Fruit fly (Drosophila melanogaster): ENCODE data around the gene Mau2.

Mau2 gene

DNA sequence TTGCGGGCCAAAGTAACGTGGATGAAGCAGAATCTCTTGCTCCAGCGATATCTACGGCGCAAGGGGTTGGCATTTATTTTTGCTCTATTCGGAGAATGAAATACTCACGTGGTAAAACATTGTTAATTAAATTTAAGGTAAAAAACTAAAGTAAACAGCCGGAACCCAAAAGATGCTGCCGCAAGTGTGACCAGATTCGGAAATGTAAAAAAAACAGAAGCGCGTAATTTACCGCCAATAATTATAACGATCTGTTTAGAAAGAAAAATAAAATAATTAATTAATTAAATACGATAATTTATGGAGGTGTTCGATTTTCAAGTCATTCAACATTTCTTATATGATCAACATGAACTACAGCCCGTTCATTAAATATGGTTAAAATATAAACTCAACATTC is 14.0 kb downstream of the Mau2 start, which contains the start of gene Polr2G:
Polr2G (minus strand) TSS at position 208 of the 400 bp plus-strand sequence.
- TF ChIP-seq psq (optimal IDR thresholded peaks at IDR 0.05) (no peak), Sin3A (optimal IDR thresholded peaks at IDR 0.05) (no peak), ttk (optimal IDR thresholded peaks at IDR 0.05) (no peak), h (optimal IDR thresholded peaks at IDR 0.05) (no peak), insv (optimal IDR thresholded peaks at IDR 0.05) (no peak)

DNA sequence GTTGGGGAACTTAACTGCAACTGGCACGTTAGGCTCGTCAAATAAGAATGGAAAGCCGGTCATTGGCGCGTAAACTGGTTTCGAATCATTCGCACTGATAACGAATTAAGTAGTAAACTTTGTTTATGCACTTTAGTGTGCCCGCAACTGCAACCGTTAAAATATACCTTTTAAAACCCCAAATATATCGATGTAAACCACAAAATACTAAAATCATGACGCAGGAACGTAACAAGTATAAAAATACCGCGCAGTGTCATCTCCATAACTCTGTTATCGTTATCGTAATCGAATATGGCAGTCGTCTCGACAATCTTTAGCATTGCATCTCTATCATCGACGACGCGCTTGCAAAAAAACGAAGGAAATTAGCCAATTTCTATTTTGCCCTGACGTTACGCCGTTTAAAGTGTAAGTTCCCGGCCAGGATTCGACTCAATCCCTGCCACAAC is 16.3 kb downstream of the Mau2 start, which contains the start of the genes CG31344 and Caf1-55:
CG31344 (minus strand) TSS at position 51 of the 452 bp plus-strand sequence.
Caf1-55 (plus strand) TSS at position 298 of the 452 bp plus-strand sequence.
- no peak for TF ChIP-seq Sin3A (optimal IDR thresholded peaks at IDR 0.05)
- TF ChIP-seq insv (optimal IDR thresholded peaks at IDR 0.05) = no peak
- TF ChIP-seq Myc (optimal IDR thresholded peaks at IDR 0.05) = no peak
- no peak for TF ChIP-seq ttk (optimal IDR thresholded peaks at IDR 0.05)
- TF ChIP-seq psq (optimal IDR thresholded peaks at IDR 0.05) = no peak
- no peak for TF ChIP-seq h (optimal IDR thresholded peaks at IDR 0.05)

DNA sequence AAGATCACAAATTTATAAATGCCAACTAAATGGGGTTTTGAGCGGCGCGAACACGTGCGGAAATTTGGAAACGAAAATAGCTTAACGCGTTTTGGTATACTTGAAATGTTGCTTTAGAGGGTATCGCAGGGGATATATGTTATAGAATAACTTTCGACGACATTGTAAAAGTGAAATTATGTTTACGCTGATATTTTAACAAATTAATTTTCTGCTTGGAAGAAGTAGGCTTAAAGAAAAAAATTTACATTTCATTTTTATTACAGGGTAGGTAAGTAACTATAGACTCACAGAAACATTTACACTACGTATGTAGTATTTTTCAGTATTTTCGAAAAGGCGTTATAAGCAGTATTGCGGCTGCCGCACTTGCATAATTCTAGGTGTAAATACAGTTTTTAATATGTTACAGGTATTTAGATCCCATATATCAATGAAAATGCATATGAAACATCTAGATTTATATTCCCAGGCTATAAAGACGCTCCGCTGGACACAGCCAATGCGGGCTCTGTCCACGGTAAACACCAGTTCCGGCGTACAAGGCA is 20.4 kb downstream of the Mau2 start, which contains the start of the genes Art3 and mRpS10:
Art3 (minus strand) TSS at position 80 of the 548 bp plus-strand sequence.
mRpS10 (plus strand) TSS at position 337 of the 548 bp plus-strand sequence.
- TF ChIP-seq Sin3A (optimal IDR thresholded peaks at IDR 0.05) = no peak
- no peak for TF ChIP-seq psq (optimal IDR thresholded peaks at IDR 0.05)
- no peak for TF ChIP-seq h (optimal IDR thresholded peaks at IDR 0.05)
- TF ChIP-seq Myc (optimal IDR thresholded peaks at IDR 0.05) = no peak

DNA sequence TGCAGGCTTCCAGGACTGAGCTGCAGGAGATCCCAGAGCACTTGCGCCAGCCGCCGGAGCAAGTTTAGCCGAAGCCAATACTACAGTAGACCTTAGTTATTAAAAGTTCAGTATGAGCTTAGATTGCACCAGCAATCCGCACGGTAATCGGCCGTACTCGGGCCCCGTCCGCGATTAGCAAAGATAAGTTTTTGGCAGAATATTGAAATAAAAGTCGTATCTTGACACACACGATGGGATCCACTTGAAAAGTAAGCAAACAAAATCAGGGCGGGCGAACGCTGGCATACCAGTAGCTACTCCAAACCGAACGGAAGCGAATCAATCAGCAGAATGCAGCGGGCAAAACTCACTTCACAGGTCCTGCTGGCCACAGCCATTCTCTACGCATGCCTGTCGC is 21.3 kb downstream of the Mau2 start, which contains the start of gene CG34316:
CG34316 (plus strand) TSS at position 301 of the 400 bp plus-strand sequence.
- TF ChIP-seq h (optimal IDR thresholded peaks at IDR 0.05) = no peak
- no peak for TF ChIP-seq Myc (optimal IDR thresholded peaks at IDR 0.05)
- no peak for TF ChIP-seq Sin3A (optimal IDR thresholded peaks at IDR 0.05)
- no peak for TF ChIP-seq ttk (optimal IDR thresholded peaks at IDR 0.05)
- TF ChIP-seq insv (optimal IDR thresholded peaks at IDR 0.05) = no peak
- no peak for TF ChIP-seq psq (optimal IDR thresholded peaks at IDR 0.05)

DNA sequence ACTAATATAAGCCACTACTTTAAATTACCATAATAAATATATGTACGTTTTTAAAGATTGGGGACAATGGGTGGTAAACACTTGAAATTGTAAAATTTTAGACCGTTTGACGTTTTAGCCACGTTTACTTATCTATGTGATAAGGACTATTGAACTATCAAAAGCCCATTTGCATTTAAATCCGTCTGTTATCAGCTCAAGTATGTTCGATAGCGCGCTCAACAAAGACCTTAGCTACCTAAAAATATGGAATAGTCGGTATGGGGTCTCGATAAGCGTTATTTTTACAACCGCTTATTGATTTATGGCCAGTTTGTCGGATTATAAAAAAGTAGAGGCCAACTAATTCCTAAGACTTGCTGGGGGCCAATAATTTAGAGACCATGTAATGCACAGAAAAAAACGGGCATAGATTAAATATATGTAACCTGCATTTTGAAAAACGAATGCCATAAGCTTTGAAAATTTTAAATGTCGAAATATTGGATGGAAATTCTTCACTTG is 22.7 kb downstream of the Mau2 start:
- TF ChIP-seq insv (optimal IDR thresholded peaks at IDR 0.05) (no peak), psq (optimal IDR thresholded peaks at IDR 0.05) (no peak), Sin3A (optimal IDR thresholded peaks at IDR 0.05) (no peak), h (optimal IDR thresholded peaks at IDR 0.05) (no peak), ttk (optimal IDR thresholded peaks at IDR 0.05) (no peak), Myc (optimal IDR thresholded peaks at IDR 0.05) (no peak)

DNA sequence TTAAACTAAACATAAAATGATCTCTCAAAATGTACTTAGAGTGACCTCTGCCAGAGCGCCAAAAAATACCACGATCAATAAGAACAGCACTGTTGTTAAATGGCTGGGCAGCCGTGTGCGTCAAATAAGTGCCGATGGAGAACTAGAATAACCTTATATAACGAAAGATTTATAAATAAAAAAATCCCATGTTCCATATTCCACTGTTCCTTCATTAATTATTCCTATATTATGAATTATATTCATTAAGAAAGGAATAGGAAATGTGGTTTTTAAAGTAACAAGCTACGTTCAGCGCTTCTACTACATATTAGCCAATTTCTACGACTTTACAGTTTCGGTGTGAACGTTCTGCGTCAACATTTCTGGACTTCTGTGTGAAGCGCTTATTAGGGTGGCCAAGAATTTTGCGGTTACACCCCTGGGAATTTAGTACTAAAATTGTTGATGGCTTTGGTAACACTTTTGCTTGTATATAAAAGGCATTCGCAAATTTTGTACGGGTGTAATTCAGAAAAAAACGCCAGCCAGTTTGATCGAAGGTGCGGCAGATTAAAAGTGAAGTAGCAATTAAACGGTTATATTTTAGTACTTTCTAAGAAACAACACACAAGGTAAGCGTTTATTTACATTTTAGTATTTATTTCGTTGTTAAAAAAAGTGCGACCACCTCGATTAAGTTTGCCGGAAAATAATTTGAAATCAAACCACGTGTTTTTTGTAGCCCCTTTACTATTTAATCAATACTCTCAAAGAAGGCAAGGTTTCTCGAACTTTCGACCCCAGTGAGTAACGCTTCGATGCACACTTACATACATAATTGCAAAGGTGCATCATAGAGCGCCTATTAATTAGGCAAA is 33.4 kb downstream of the Mau2 start, which contains the start of the genes tefu and Hsc70-4:
tefu (minus strand) TSS at position 51 of the 860 bp plus-strand sequence.
Hsc70-4 (plus strand) TSS at position 502 of the 860 bp plus-strand sequence.
- no peak for TF ChIP-seq psq (optimal IDR thresholded peaks at IDR 0.05)

DNA sequence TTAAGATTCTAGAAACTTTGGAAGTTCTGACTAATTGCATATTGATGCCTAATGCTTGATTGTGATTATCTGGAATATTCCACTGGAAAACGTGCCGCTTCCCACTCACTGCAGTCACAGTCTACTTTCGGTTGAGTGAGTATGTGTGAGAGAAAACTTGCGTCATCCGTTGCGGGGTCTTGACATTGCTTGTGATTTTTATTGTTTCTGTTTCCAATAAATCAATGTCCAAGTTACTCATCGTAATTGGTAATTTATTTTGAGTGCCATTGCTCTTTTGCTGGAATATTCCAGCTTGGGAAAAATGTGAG is 34.0 kb downstream of the Mau2 start:
- TF ChIP-seq Myc (optimal IDR thresholded peaks at IDR 0.05) (no peak), psq (optimal IDR thresholded peaks at IDR 0.05) (no peak), insv (optimal IDR thresholded peaks at IDR 0.05) (no peak), h (optimal IDR thresholded peaks at IDR 0.05) (no peak), ttk (optimal IDR thresholded peaks at IDR 0.05) (no peak), Sin3A (optimal IDR thresholded peaks at IDR 0.05) (no peak)

DNA sequence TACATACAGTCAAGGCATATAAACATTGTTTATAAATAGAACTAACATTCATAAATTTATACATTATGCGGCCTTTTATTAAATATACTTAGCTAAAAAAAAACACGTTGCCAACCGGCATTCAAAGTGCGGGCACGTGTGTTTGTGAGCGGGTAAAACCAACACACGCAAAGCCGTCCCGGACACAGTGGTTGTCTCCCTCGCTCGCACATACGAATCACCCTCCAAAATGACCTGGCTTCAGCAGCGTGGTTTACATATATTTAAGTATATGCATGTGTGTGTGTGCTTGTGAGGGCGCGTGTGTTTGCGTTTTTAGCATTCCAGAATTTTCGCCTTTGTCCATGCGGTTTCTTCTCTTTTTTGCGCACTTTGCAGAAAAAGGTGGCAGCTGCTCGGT is 34.4 kb downstream of the Mau2 start:
- TF ChIP-seq psq (optimal IDR thresholded peaks at IDR 0.05) (no peak), Sin3A (optimal IDR thresholded peaks at IDR 0.05) (no peak), h (optimal IDR thresholded peaks at IDR 0.05) (no peak)

DNA sequence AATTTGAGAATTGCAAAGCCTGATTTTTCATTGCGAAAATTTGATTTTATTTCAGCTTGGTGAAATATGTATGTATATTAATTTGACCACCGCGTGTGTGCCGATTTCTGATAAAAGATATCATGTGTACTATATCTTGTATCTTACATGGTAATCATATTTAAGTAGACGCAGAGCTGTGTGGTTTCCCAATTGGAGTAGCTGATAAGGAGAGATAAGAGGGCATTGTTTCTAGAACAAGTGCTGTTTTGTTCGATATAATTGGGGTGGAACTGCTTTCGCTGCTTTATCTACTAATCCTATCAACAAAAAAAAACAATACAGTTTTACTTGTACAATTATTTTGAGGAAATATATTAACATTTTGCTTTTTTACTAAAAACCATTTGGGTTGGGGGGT is 37.6 kb downstream of the Mau2 start:
- TF ChIP-seq psq (optimal IDR thresholded peaks at IDR 0.05) (no peak), h (optimal IDR thresholded peaks at IDR 0.05) (no peak), insv (optimal IDR thresholded peaks at IDR 0.05) (no peak), Sin3A (optimal IDR thresholded peaks at IDR 0.05) (no peak), Myc (optimal IDR thresholded peaks at IDR 0.05) (no peak), ttk (optimal IDR thresholded peaks at IDR 0.05) (no peak)

DNA sequence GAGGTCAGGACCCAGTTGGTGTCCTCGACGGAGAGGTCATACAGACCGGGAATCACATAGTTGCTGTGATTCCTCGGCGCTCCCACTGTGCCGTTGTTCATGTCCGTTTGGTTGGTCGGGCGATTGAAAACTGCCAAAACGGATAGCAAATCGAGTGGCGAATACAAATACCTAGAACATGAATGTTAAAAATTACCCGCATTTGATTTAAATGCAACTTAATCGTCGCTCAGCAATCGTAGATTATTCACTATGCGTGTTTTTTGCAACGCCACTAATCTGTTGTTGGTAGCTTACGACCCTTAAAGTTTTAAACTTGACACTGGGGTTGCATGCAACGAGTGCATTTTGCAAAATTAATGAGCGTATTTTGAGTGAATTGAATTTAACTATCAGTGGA is 40.0 kb downstream of the Mau2 start, which contains the start of gene Amt:
Amt (minus strand) TSS at position 101 of the 400 bp plus-strand sequence.
- TF ChIP-seq psq (optimal IDR thresholded peaks at IDR 0.05) = no peak
- TF ChIP-seq Sin3A (optimal IDR thresholded peaks at IDR 0.05) = no peak
- no peak for TF ChIP-seq insv (optimal IDR thresholded peaks at IDR 0.05)
- no peak for TF ChIP-seq Myc (optimal IDR thresholded peaks at IDR 0.05)
- TF ChIP-seq h (optimal IDR thresholded peaks at IDR 0.05) = no peak
- no peak for TF ChIP-seq ttk (optimal IDR thresholded peaks at IDR 0.05)

DNA sequence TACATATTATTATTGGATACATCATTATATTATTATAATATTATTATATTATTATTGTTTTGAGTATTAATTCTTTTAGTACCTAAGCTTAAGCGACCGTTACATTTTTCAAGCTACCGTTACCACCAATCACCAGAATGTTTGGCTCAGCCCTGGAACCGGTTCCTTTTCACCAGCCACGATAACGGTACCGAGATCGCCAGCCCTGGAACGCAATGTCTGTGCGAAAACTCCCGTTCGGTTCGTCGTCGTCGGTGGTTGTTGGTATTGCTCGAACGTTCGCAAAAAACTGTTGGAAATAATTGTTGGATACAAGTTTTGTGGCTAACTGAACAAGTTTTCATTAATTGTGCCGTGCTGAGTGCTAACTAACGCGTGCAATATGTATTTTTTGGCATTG is 40.7 kb downstream of the Mau2 start, which contains the start of gene CG42404:
CG42404 (plus strand) TSS at position 360 of the 400 bp plus-strand sequence.
- no peak for TF ChIP-seq psq (optimal IDR thresholded peaks at IDR 0.05)
- no peak for TF ChIP-seq ttk (optimal IDR thresholded peaks at IDR 0.05)
- TF ChIP-seq Sin3A (optimal IDR thresholded peaks at IDR 0.05) = no peak
- TF ChIP-seq insv (optimal IDR thresholded peaks at IDR 0.05) = no peak

DNA sequence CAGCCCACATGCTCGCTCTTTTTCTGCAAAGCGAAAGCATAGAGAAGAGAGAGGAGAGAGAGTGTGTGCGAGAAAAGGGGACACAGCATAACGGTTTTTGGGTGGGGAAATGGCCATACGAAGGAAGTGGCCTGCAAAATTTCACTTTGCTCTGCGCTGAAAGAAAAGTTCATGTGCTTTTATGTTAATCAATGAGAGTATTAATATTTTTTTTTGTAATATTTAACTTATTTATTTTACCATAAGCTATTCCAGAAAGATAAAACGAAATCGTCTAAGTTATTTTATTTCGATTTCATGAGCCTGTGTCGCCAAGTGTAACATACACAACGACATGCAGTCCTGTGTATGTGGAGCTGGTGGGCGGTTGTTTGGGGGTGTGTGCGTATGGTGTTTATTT is 41.5 kb downstream of the Mau2 start:
- TF ChIP-seq Myc (optimal IDR thresholded peaks at IDR 0.05) (no peak), Sin3A (optimal IDR thresholded peaks at IDR 0.05) (no peak), ttk (optimal IDR thresholded peaks at IDR 0.05) (no peak), h (optimal IDR thresholded peaks at IDR 0.05) (no peak), insv (optimal IDR thresholded peaks at IDR 0.05) (no peak), psq (optimal IDR thresholded peaks at IDR 0.05) (no peak)

Data from Kc167 (cell line).